Worm (Caenorhabditis elegans): Measurements from ENCODE around the gene R13H4.6.

Gene R13H4.6

ce11 chrV:11901260-11901659 is 38.3 kb downstream of the R13H4.6 start:
- TF ChIP-seq F13C5.2 (tag; optimal IDR thresholded peaks at IDR 0.05) (no peak), tbx-37 (GFP tag; conservative IDR thresholded peaks at IDR 0.05) (no peak), B0310.2 (tag; optimal IDR thresholded peaks at IDR 0.05) (no peak), pes-1 (GFP tag; IDR thresholded peaks at IDR 0.05) (no peak), scrt-1 (GFP tag; IDR thresholded peaks at IDR 0.05) (no peak), hmbx-1 (tag; optimal IDR thresholded peaks at IDR 0.05) (no peak), hnd-1 (tag; optimal IDR thresholded peaks at IDR 0.05) (no peak), sea-1 (GFP tag; conservative IDR thresholded peaks at IDR 0.05) (no peak), tra-4 (tag; optimal IDR thresholded peaks at IDR 0.05) (no peak), flt-1 (GFP tag; IDR thresholded peaks at IDR 0.05) (no peak)

ce11 chrV:11902161-11902560 is 39.2 kb downstream of the R13H4.6 start:
- TF ChIP-seq hnd-1 (tag; optimal IDR thresholded peaks at IDR 0.05) = no peak
- no peak for TF ChIP-seq ceh-13 (GFP tag; optimal IDR thresholded peaks at IDR 0.05)
- TF ChIP-seq hmbx-1 (tag; optimal IDR thresholded peaks at IDR 0.05) = no peak
- TF ChIP-seq tbx-37 (GFP tag; conservative IDR thresholded peaks at IDR 0.05) = no peak
- TF ChIP-seq F13C5.2 (tag; optimal IDR thresholded peaks at IDR 0.05) = no peak
- no peak for TF ChIP-seq B0310.2 (tag; optimal IDR thresholded peaks at IDR 0.05)

- TF ChIP-seq sea-1 (GFP tag; conservative IDR thresholded peaks at IDR 0.05) (no peak), hmg-4 (GFP tag; optimal IDR thresholded peaks at IDR 0.05) (no peak), ceh-36 (tag; optimal IDR thresholded peaks at IDR 0.05) (no peak), pes-1 (GFP tag; IDR thresholded peaks at IDR 0.05) (no peak), ets-7 (tag; optimal IDR thresholded peaks at IDR 0.05) (no peak), F13C5.2 (tag; optimal IDR thresholded peaks at IDR 0.05) (no peak), ama-1 (optimal IDR thresholded peaks at IDR 0.05) (no peak), ceh-13 (GFP tag; optimal IDR thresholded peaks at IDR 0.05) (no peak), B0310.2 (tag; optimal IDR thresholded peaks at IDR 0.05) (no peak), tbx-37 (GFP tag; conservative IDR thresholded peaks at IDR 0.05) (no peak), hmbx-1 (tag; optimal IDR thresholded peaks at IDR 0.05) (no peak), aly-1 (tag; optimal IDR thresholded peaks at IDR 0.05) (no peak), flt-1 (GFP tag; IDR thresholded peaks at IDR 0.05) (no peak), hnd-1 (tag; optimal IDR thresholded peaks at IDR 0.05) (no peak), scrt-1 (GFP tag; IDR thresholded peaks at IDR 0.05) (no peak), tbx-11 (GFP tag; IDR thresholded peaks at IDR 0.05) (no peak), tra-4 (tag; optimal IDR thresholded peaks at IDR 0.05) (no peak)
Measured at ce11 chrV:11905977-11906376, 43.1 kb downstream of the R13H4.6 start.

- TF ChIP-seq aly-1 (tag; optimal IDR thresholded peaks at IDR 0.05) = peak; percentile 18
- TF ChIP-seq hmbx-1 (tag; optimal IDR thresholded peaks at IDR 0.05) = no peak
Measured at ce11 chrV:11913283-11913682, 50.4 kb downstream of the R13H4.6 start.
